Fruit fly (Drosophila melanogaster): ENCODE data around the gene CG3999.

DNA sequence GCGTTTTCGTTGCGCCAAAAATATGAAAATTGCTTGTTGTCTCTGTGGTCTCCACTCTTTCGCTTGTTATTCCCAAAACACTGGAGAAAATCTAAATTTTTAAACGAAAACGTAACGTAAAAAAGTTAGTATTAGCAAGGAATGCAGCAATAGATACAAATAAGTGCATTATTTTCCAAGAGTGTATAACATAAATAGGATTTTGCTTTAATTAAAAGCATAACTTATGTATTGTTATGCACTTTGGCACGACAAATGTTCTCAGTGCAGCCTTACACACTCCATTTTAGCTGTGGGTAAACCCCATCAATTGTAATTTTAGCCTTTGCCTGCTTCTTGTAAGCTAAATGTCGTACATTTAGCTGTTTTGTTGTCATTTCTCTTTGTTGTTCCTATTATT lies 24.7 kb downstream of the CG3999 start:
- TF ChIP-seq Dll (optimal IDR thresholded peaks at IDR 0.05) (no peak), CG8478 (optimal IDR thresholded peaks at IDR 0.05) (no peak), psq (optimal IDR thresholded peaks at IDR 0.05) (no peak), EcR (GFP tag; optimal IDR thresholded peaks at IDR 0.05) (no peak), usp (GFP tag; optimal IDR thresholded peaks at IDR 0.05) (no peak), pan (optimal IDR thresholded peaks at IDR 0.05) (no peak)
